5 worm cellular contexts compared by ENCODE assay signal in the genomic region with DNA sequence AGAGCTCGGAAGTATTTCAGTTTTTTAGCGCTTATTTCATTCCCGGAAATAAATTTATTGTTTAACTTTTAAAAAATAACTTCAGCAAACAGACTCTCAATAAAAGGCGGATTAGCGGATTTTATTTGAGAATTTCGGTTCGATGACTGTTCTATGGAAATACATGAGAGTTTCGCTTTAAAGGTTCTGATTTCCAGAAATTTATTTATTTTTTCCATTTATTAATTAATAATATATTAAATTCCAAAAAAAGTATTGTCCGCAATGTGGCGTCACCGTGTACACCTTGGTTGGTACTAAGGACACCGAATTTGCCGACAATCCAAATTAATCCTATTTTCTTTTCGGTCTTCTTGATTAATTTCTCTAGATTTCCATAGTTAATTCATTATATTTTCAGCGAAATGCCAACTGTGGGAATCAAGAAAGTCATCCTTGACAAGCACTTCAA.
TF ChIP-seq lines count a peak whose summit lies in the region.

Gene fars-3 (plus strand): TSS at position 401 of the 451 bp plus-strand sequence.

TF ChIP-seq in whole organism, L1 larva, 84 proteins besides CTCF, POLR2A, EP300 and RAD21 (continues in another document):
- TF ChIP-seq dpl-1 (GFP tag; optimal IDR thresholded peaks at IDR 0.05; lab: Kevin White, UChicago) (peak in 1 of 3 experiments; percentile 52), nhr-47 (tag; optimal IDR thresholded peaks at IDR 0.05; lab: Kevin White, UChicago) (no peak), nhr-85 (tag; lab: Kevin White, UChicago) (peak; percentile 38), lin-15B (tag; optimal IDR thresholded peaks at IDR 0.05; lab: Kevin White, UChicago) (no peak), F16B12.6 (tag; optimal IDR thresholded peaks at IDR 0.05; lab: Kevin White, UChicago) (peak; percentile 78), skn-1 (tag; optimal IDR thresholded peaks at IDR 0.05; lab: Kevin White, UChicago) (peak; percentile 25), ama-1 (optimal IDR thresholded peaks at IDR 0.05; lab: Kevin White, UChicago) (peak; percentile 17), mep-1 (tag; optimal IDR thresholded peaks at IDR 0.05; lab: Kevin White, UChicago) (peak; percentile 70), swsn-7 (tag; optimal IDR thresholded peaks at IDR 0.05; lab: Kevin White, UChicago) (peak; percentile 8), snpc-4 (tag; optimal IDR thresholded peaks at IDR 0.05; lab: Kevin White, UChicago) (peak; percentile 12), lin-35 (GFP tag; optimal IDR thresholded peaks at IDR 0.05; lab: Kevin White, UChicago) (peak in 1 of 2 experiments; percentile 28), nhr-20 (tag; optimal IDR thresholded peaks at IDR 0.05; lab: Kevin White, UChicago) (peak; percentile 5), lsy-2 (tag; optimal IDR thresholded peaks at IDR 0.05; lab: Kevin White, UChicago) (peak; percentile 33 to 59), unc-130 (tag; optimal IDR thresholded peaks at IDR 0.05; lab: Kevin White, UChicago) (peak; percentile 38), pqm-1 (tag; optimal IDR thresholded peaks at IDR 0.05; lab: Kevin White, UChicago) (no peak), snu-23 (GFP tag; optimal IDR thresholded peaks at IDR 0.05; lab: Kevin White, UChicago) (peak; percentile 31), nhr-71 (tag; optimal IDR thresholded peaks at IDR 0.05; lab: Kevin White, UChicago) (peak; percentile 30)

TF ChIP-seq in whole organism, L3 larva, 47 proteins besides CTCF, POLR2A, EP300 and RAD21:
- TF ChIP-seq nhr-237 (tag; optimal IDR thresholded peaks at IDR 0.05; lab: Kevin White, UChicago): no peak
- TF ChIP-seq nhr-23 (tag; optimal IDR thresholded peaks at IDR 0.05; lab: Kevin White, UChicago): peak; percentile 52
- TF ChIP-seq lsy-12 (tag; optimal IDR thresholded peaks at IDR 0.05; lab: Kevin White, UChicago): no peak
- peak; percentile 6 for TF ChIP-seq nhr-43 (tag; optimal IDR thresholded peaks at IDR 0.05; lab: Kevin White, UChicago; ENCODE audit: poor library complexity, severe bottlenecking)
- no peak for TF ChIP-seq fos-1 (tag; optimal IDR thresholded peaks at IDR 0.05; lab: Kevin White, UChicago)
- peak; percentile 56 for TF ChIP-seq pha-4 (tag; optimal IDR thresholded peaks at IDR 0.05; lab: Kevin White, UChicago)
- peak; percentile 22 for TF ChIP-seq elt-2 (tag; optimal IDR thresholded peaks at IDR 0.05; lab: Kevin White, UChicago)
- TF ChIP-seq lin-15B (tag; optimal IDR thresholded peaks at IDR 0.05; lab: Kevin White, UChicago): peak; percentile 8

TF ChIP-seq in whole organism, early embryonic, 17 proteins besides CTCF, POLR2A, EP300 and RAD21:
- no peak for TF ChIP-seq hnd-1 (tag; optimal IDR thresholded peaks at IDR 0.05; lab: Kevin White, UChicago)
- no peak for TF ChIP-seq hmbx-1 (tag; optimal IDR thresholded peaks at IDR 0.05; lab: Kevin White, UChicago)
- peak; percentile 45 for TF ChIP-seq ceh-36 (tag; optimal IDR thresholded peaks at IDR 0.05; lab: Kevin White, UChicago)
- TF ChIP-seq hmg-4 (GFP tag; optimal IDR thresholded peaks at IDR 0.05; lab: Kevin White, UChicago): no peak
- no peak for TF ChIP-seq tbx-37 (GFP tag; conservative IDR thresholded peaks at IDR 0.05; lab: Robert Waterston, UW)
TF ChIP-seq in whole organism, early embryonic: peak in this region for 1.

TF ChIP-seq in whole organism, midembryonic, 9 proteins besides CTCF, POLR2A, EP300 and RAD21:
- TF ChIP-seq med-1 (GFP tag; optimal IDR thresholded peaks at IDR 0.05; lab: Kevin White, UChicago; ENCODE audit: insufficient read depth) (no peak), flt-1 (GFP tag; IDR thresholded peaks at IDR 0.05; lab: Robert Waterston, UW) (0 out of 2 replicates have a peak, but pooled peaks have one; percentile 49)

TF ChIP-seq in whole organism, young adult, 124 proteins besides CTCF, POLR2A, EP300 and RAD21 (continues in another document):
- TF ChIP-seq let-526 (GFP tag; IDR thresholded peaks at IDR 0.05; lab: Robert Waterston, UW) (no peak), hmg-1.2 (GFP tag; IDR thresholded peaks at IDR 0.05; lab: Robert Waterston, UW) (peak; percentile 41), sdz-38 (tag; optimal IDR thresholded peaks at IDR 0.05; lab: Kevin White, UChicago) (no peak), lag-1 (GFP tag; IDR thresholded peaks at IDR 0.05; lab: Robert Waterston, UW) (no peak), ceh-79 (tag; optimal IDR thresholded peaks at IDR 0.05; lab: Kevin White, UChicago) (no peak), B0336.3 (GFP tag; IDR thresholded peaks at IDR 0.05; lab: Robert Waterston, UW) (peak; percentile 42; the same call in 1 of the 2 replicates), Y95B8A.8 (GFP tag; IDR thresholded peaks at IDR 0.05; lab: Robert Waterston, UW) (peak; percentile 23; the same call in 1 of the 2 replicates), snpc-1.1 (tag; optimal IDR thresholded peaks at IDR 0.05; lab: Kevin White, UChicago; ENCODE audit: insufficient read depth) (no peak), ZK185.1 (tag; optimal IDR thresholded peaks at IDR 0.05; lab: Kevin White, UChicago; ENCODE audit: poor library complexity, severe bottlenecking) (no peak), F23B12.7 (tag; optimal IDR thresholded peaks at IDR 0.05; lab: Kevin White, UChicago; ENCODE audit: insufficient read depth) (no peak), xnd-1 (tag; optimal IDR thresholded peaks at IDR 0.05; lab: Kevin White, UChicago) (no peak), dox-1 (GFP tag; IDR thresholded peaks at IDR 0.05; lab: Robert Waterston, UW) (no peak), madf-3 (GFP tag; IDR thresholded peaks at IDR 0.05; lab: Robert Waterston, UW) (0 out of 2 replicates have a peak, but pooled peaks have one; percentile 69), ceh-58 (GFP tag; IDR thresholded peaks at IDR 0.05; lab: Robert Waterston, UW) (no peak), aptf-3 (GFP tag; IDR thresholded peaks at IDR 0.05; lab: Robert Waterston, UW) (no peak), ztf-28 (GFP tag; IDR thresholded peaks at IDR 0.05; lab: Robert Waterston, UW) (no peak), lin-26 (GFP tag; IDR thresholded peaks at IDR 0.05; lab: Robert Waterston, UW) (0 out of 2 replicates have a peak, but pooled peaks have one; percentile 35), nhr-120 (GFP tag; IDR thresholded peaks at IDR 0.05; lab: Robert Waterston, UW) (no peak), ztf-22 (GFP tag; optimal IDR thresholded peaks at IDR 0.05; lab: Kevin White, UChicago) (no peak), attf-6 (GFP tag; IDR thresholded peaks at IDR 0.05; lab: Robert Waterston, UW) (peak; percentile 60; the same call in 1 of the 2 replicates), dpl-1 (GFP tag; optimal IDR thresholded peaks at IDR 0.05; lab: Kevin White, UChicago) (no peak), bed-2 (GFP tag; IDR thresholded peaks at IDR 0.05; lab: Robert Waterston, UW) (no peak), lin-40 (tag; optimal IDR thresholded peaks at IDR 0.05; lab: Kevin White, UChicago) (no peak), nfya-1 (tag; optimal IDR thresholded peaks at IDR 0.05; lab: Kevin White, UChicago; ENCODE audit: borderline replicate concordance, insufficient read depth) (no peak), him-1 (tag; optimal IDR thresholded peaks at IDR 0.05; lab: Kevin White, UChicago) (no peak), madf-6 (GFP tag; IDR thresholded peaks at IDR 0.05; lab: Robert Waterston, UW) (peak; percentile 57), mcd-1 (GFP tag; IDR thresholded peaks at IDR 0.05; lab: Robert Waterston, UW) (no peak), pbrm-1 (GFP tag; IDR thresholded peaks at IDR 0.05; lab: Robert Waterston, UW) (peak; percentile 36; the same call in 1 of the 2 replicates), cebp-1 (GFP tag; IDR thresholded peaks at IDR 0.05; lab: Robert Waterston, UW) (no peak), cebp-1 (tag; optimal IDR thresholded peaks at IDR 0.05; lab: Kevin White, UChicago) (peak; percentile 55), repo-1 (tag; optimal IDR thresholded peaks at IDR 0.05; lab: Kevin White, UChicago) (no peak), lir-1 (GFP tag; conservative IDR thresholded peaks at IDR 0.05; lab: Robert Waterston, UW) (no peak), sptf-2 (GFP tag; optimal IDR thresholded peaks at IDR 0.05; lab: Kevin White, UChicago) (no peak), ztf-25 (GFP tag; IDR thresholded peaks at IDR 0.05; lab: Robert Waterston, UW) (peak; percentile 34; the same call in 1 of the 2 replicates), hrde-1 (tag; optimal IDR thresholded peaks at IDR 0.05; lab: Kevin White, UChicago; ENCODE audit: borderline replicate concordance) (peak; percentile 71), rcor-1 (GFP tag; IDR thresholded peaks at IDR 0.05; lab: Robert Waterston, UW) (no peak), F55B11.4 (tag; optimal IDR thresholded peaks at IDR 0.05; lab: Kevin White, UChicago; ENCODE audit: borderline replicate concordance, insufficient read depth) (no peak), F57C9.4 (tag; optimal IDR thresholded peaks at IDR 0.05; lab: Kevin White, UChicago) (no peak), fkh-3 (tag; optimal IDR thresholded peaks at IDR 0.05; lab: Kevin White, UChicago) (no peak), nhr-80 (tag; optimal IDR thresholded peaks at IDR 0.05; lab: Kevin White, UChicago) (no peak), C06A6.2 (GFP tag; conservative IDR thresholded peaks at IDR 0.05; lab: Robert Waterston, UW) (no peak), ceh-91 (GFP tag; IDR thresholded peaks at IDR 0.05; lab: Robert Waterston, UW) (no peak), K11D2.4 (GFP tag; IDR thresholded peaks at IDR 0.05; lab: Robert Waterston, UW) (no peak), F33H1.4 (GFP tag; IDR thresholded peaks at IDR 0.05; lab: Robert Waterston, UW) (no peak), attf-3 (GFP tag; conservative IDR thresholded peaks at IDR 0.05; lab: Robert Waterston, UW) (no peak), Y53F4B.3 (GFP tag; IDR thresholded peaks at IDR 0.05; lab: Robert Waterston, UW) (no peak), ceh-40 (GFP tag; IDR thresholded peaks at IDR 0.05; lab: Robert Waterston, UW) (peak; percentile 21; the same call in 1 of the 2 replicates), lsy-27 (tag; optimal IDR thresholded peaks at IDR 0.05; lab: Kevin White, UChicago; ENCODE audit: borderline replicate concordance, insufficient read depth) (no peak), C17E4.6 (GFP tag; IDR thresholded peaks at IDR 0.05; lab: Robert Waterston, UW) (no peak), K12H6.12 (tag; optimal IDR thresholded peaks at IDR 0.05; lab: Kevin White, UChicago) (no peak), lin-35 (GFP tag; optimal IDR thresholded peaks at IDR 0.05; lab: Kevin White, UChicago) (peak in 1 of 3 experiments; percentile 49), aptf-2 (GFP tag; conservative IDR thresholded peaks at IDR 0.05; lab: Robert Waterston, UW) (0 out of 2 replicates have a peak, but pooled peaks have one; percentile 14), nhr-179 (tag; optimal IDR thresholded peaks at IDR 0.05; lab: Kevin White, UChicago) (no peak)

Comparison
In these comparisons a context has a peak if more than half of its experiments do, and no peak if none do; other contexts are left out.
1. Of the 8 proteins assayed by ChIP-seq in both whole organism, young adult and whole organism, L1 larva: peak only in whole organism, young adult: none; only in whole organism, L1 larva: efl-1 and unc-130; in both: ama-1; in neither: 2; mixed calls (peak in some experiments, not most) for 3.